Fruit fly (Drosophila melanogaster) whole organism, adult: ENCODE data around the gene CG14932.

Source experiments
- CG11617 ChIP-seq: fragments of 200-800 bp; sonication (Bioruptor generic); optimal IDR thresholded peaks from 2 replicates; lab custom pipeline; 2017; ENCODE audit warnings: mild to moderate bottlenecking, missing biosample characterization, missing genetic modification reagents, missing genetic modification characterization
- CG12768 ChIP-seq: fragments of 200-800 bp; sonication (Bioruptor generic); optimal IDR thresholded peaks from 2 replicates; lab custom pipeline; 2017; ENCODE audit warnings: missing biosample characterization, missing genetic modification characterization, mild to moderate bottlenecking, moderate library complexity, missing genetic modification reagents
- CG14711 ChIP-seq: fragments of 200-800 bp; sonication (Bioruptor generic); optimal IDR thresholded peaks from 2 replicates; lab custom pipeline; 2018; ENCODE audit warnings: missing biosample characterization, mild to moderate bottlenecking, missing genetic modification characterization, moderate library complexity
- CG1620 ChIP-seq: fragments of 200-800 bp; sonication (Bioruptor generic); optimal IDR thresholded peaks from 2 replicates; lab custom pipeline; 2016; ENCODE audit warnings: missing biosample characterization, missing genetic modification characterization
- CG33017 ChIP-seq: fragments of 200-800 bp; sonication (Bioruptor generic); optimal IDR thresholded peaks from 2 replicates; lab custom pipeline; 2018; ENCODE audit warnings: missing biosample characterization, mild to moderate bottlenecking, missing genetic modification characterization, moderate library complexity
- CG5204 ChIP-seq: fragments of 200-800 bp; sonication (Bioruptor generic); optimal IDR thresholded peaks from 2 replicates; lab custom pipeline; 2016; ENCODE audit warnings: missing biosample characterization, missing genetic modification characterization
- CG7045 ChIP-seq: fragments of 200-800 bp; sonication (Bioruptor generic); optimal IDR thresholded peaks from 2 replicates; lab custom pipeline; 2017; ENCODE audit warnings: missing biosample characterization, mild to moderate bottlenecking, missing genetic modification characterization
- CG7101 ChIP-seq: fragments of 200-800 bp; sonication (Bioruptor generic); optimal IDR thresholded peaks from 2 replicates; lab custom pipeline; 2018; ENCODE audit warnings: missing biosample characterization, mild to moderate bottlenecking, missing genetic modification characterization, moderate library complexity
- Clk ChIP-seq: fragments of 200-800 bp; sonication (Bioruptor generic); optimal IDR thresholded peaks from 2 replicates; lab custom pipeline; 2017; ENCODE audit warnings: missing biosample characterization, missing genetic modification characterization
- Crg-1 ChIP-seq: fragments of 200-800 bp; sonication (Bioruptor generic); optimal IDR thresholded peaks from 2 replicates; lab custom pipeline; 2016; ENCODE audit warnings: missing biosample characterization, missing genetic modification characterization
- Hr96 ChIP-seq: fragments of 200-800 bp; sonication (Bioruptor generic); optimal IDR thresholded peaks from 2 replicates; lab custom pipeline; 2016; ENCODE audit warnings: missing biosample characterization, missing genetic modification characterization
- Mnt ChIP-seq: fragments of 200-800 bp; sonication (Bioruptor generic); optimal IDR thresholded peaks from 2 replicates; lab custom pipeline; 2016; ENCODE audit warnings: missing biosample characterization, mild to moderate bottlenecking, missing genetic modification characterization
- bab1 ChIP-seq: fragments of 200-800 bp; sonication (Bioruptor generic); optimal IDR thresholded peaks from 3 replicates; lab custom pipeline; 2019; ENCODE audit warnings: missing biosample characterization, mild to moderate bottlenecking, missing genetic modification characterization, moderate library complexity
- cic ChIP-seq: fragments of 200-800 bp; sonication (Bioruptor generic); optimal IDR thresholded peaks from 2 replicates; lab custom pipeline; 2017; ENCODE audit warnings: missing biosample characterization, mild to moderate bottlenecking, missing genetic modification characterization, moderate library complexity
- cnc ChIP-seq, 2 experiments: fragments of >200 bp; optimal IDR thresholded peaks; 2 replicates each; lab custom pipeline; 2017
- kay ChIP-seq: fragments of 200-800 bp; sonication (Bioruptor generic); peaks from one replicate; lab custom pipeline; 2016; ENCODE audit warnings: missing biosample characterization, missing genetic modification characterization, borderline replicate concordance
- ovo ChIP-seq: fragments of 200-800 bp; sonication (Bioruptor generic); optimal IDR thresholded peaks from 2 replicates; lab custom pipeline; 2016; ENCODE audit warnings: missing biosample characterization, missing genetic modification characterization
- pad ChIP-seq: fragments of 200-800 bp; sonication (Bioruptor generic); optimal IDR thresholded peaks from 3 replicates; lab custom pipeline; 2017; ENCODE audit warnings: missing biosample characterization, missing genetic modification characterization, mild to moderate bottlenecking, moderate library complexity, missing genetic modification reagents
- tj ChIP-seq: fragments of 200-800 bp; sonication (Bioruptor generic); optimal IDR thresholded peaks from 3 replicates; lab custom pipeline; 2017; ENCODE audit warnings: missing biosample characterization, mild to moderate bottlenecking, missing genetic modification characterization, moderate library complexity
- toe ChIP-seq: fragments of 200-800 bp; sonication (Bioruptor generic); optimal IDR thresholded peaks from 2 replicates; lab custom pipeline; 2016; ENCODE audit warnings: missing biosample characterization, missing genetic modification characterization

CG14932 gene

DNA sequence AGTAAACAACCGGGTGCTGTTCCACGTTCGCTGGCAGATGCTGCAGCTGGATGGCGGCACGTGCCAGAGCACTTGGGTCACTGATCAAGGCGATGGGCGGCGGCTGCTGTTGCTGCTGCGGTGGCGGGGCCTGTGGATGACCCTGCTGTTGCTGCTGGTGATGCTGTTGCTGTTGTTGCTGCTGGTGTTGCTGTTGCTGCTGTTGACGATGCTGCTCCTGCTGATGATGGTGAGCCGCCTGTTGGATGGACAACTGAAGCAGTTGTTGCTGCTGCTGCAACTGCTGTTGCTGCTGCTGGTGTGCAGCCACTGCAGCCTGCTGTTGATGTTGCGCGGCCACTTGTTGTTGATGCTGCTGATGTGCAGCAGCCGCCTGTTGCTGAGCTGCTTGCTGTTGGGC is 7.4 kb downstream of the CG14932 start:
- no peak for TF ChIP-seq CG7045 (GFP tag; lab: Kevin White, UChicago)
- no peak for TF ChIP-seq Crg-1 (GFP tag; lab: Kevin White, UChicago)
- no peak for TF ChIP-seq ovo (GFP tag; lab: Kevin White, UChicago)
- TF ChIP-seq Clk (GFP tag; lab: Kevin White, UChicago) = no peak
- TF ChIP-seq tj (GFP tag; lab: Kevin White, UChicago) = no peak
- no peak for TF ChIP-seq CG11617 (GFP tag; lab: Kevin White, UChicago)
- TF ChIP-seq Mnt (GFP tag; lab: Kevin White, UChicago) = no peak

DNA sequence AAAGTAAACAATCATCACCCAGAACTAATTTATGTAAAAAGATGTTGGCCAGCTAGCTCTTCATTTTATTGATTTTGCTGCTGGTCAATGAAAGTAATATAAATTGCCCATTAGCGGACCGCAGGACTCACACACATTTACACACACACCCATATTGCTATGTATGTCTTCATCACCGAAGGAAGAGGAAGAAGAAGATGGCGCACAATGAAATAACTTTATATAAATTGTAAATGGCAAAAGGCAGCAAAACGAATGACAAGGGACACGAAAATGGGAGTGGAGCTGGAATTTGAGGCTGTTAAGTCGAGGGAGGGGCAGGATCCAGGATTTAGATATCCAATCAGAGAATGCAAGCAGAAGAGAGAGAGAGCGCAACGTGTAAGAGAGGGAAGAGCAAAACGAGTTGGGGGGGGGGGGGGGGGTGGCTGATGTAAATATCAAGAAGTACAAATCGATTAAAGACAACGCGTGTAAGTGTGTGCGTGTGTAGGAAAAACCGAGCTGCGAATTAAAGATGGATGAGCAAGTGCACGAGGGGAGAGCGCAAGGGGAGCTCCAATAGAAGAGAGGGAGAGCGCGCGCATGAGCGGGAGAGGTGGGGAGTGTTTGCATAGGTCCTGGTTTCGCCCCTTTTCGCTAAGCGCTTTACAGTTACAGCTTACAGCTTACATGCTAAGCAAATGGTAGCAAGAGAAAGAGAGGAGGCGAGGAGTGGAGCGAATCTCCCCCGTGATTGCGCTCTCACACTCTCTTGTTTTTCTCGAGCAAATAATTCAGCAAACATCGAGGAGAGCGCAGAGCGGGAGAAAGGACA is 14.7 kb downstream of the CG14932 start:
- TF ChIP-seq bab1 (GFP tag; lab: Kevin White, UChicago) (no peak), pad (GFP tag; lab: Kevin White, UChicago) (peak; percentile 93)

DNA sequence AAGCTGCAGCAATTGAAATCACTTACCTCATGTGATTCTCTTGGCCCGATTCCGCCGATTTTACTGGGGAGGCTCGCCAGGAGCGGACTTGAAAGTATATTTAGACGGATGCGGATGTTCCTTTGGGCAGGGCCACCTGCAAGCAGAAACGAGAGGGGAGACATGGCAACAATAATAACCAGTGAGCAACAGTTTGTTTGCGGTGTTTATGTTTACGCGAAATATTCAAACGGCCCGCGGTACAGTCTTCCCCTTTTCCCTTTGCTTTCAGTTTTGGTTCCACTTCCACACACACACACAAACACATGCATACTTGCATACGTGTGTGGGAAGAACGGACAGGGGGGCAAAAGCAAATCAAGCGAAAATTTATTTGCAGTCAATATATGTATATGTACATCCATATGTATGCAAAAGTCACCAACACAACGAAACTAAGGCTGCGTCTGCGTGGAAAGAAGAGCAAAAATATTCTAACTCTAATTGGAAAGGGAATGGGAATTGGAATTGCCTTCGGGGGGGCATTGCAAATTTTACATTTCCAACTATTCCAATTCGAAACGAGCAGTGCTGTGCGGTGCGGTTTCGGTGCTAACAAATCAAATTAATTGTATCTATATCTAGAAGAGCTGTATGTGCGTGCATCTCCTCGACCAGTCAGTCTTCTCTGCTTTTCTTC is 16.4 kb downstream of the CG14932 start:
- TF ChIP-seq Hr96 (GFP tag; lab: Kevin White, UChicago) (no peak), ovo (GFP tag; lab: Kevin White, UChicago) (no peak), Clk (GFP tag; lab: Kevin White, UChicago) (peak; percentile 14), cnc (optimal IDR thresholded peaks at IDR 0.05; lab: Kevin White, UChicago) (no peak), Mnt (GFP tag; lab: Kevin White, UChicago) (no peak), CG33017 (tag; lab: Kevin White, UChicago) (no peak), pad (GFP tag; lab: Kevin White, UChicago) (peak; percentile 81), CG5204 (peak; percentile 38)

dm6 chr2L:11806701-11807674 is 17.3 kb downstream of the CG14932 start:
- peak; percentile 54 for TF ChIP-seq tj (GFP tag; lab: Kevin White, UChicago)
- TF ChIP-seq CG11617 (GFP tag; lab: Kevin White, UChicago) = peak; percentile 9
- no peak for TF ChIP-seq cnc (optimal IDR thresholded peaks at IDR 0.05; lab: Kevin White, UChicago)
- TF ChIP-seq CG33017 (tag; lab: Kevin White, UChicago) = peak; percentile 69
- TF ChIP-seq kay (GFP tag; lab: Kevin White, UChicago) = no peak
- peak; percentile 84 for TF ChIP-seq CG12768 (GFP tag; lab: Kevin White, UChicago)
- TF ChIP-seq Hr96 (GFP tag; lab: Kevin White, UChicago) = peak; percentile 66
- peak; percentile 55 for TF ChIP-seq CG7045 (GFP tag; lab: Kevin White, UChicago)
- TF ChIP-seq pad (GFP tag; lab: Kevin White, UChicago) = peak; percentile 17
- TF ChIP-seq Mnt (GFP tag; lab: Kevin White, UChicago) = peak; percentile 78
- TF ChIP-seq CG5204 = no peak
- peak; percentile 23 for TF ChIP-seq toe (GFP tag; lab: Kevin White, UChicago)
- TF ChIP-seq Crg-1 (GFP tag; lab: Kevin White, UChicago) = no peak
- no peak for TF ChIP-seq CG1620 (GFP tag; lab: Kevin White, UChicago)
- TF ChIP-seq cic (GFP tag; lab: Kevin White, UChicago) = peak; percentile 93
- peak; percentile 17 for TF ChIP-seq Clk (GFP tag; lab: Kevin White, UChicago)
- peak; percentile 28 for TF ChIP-seq CG14711 (tag; lab: Kevin White, UChicago)
- peak; percentile 41 for TF ChIP-seq bab1 (GFP tag; lab: Kevin White, UChicago)
- TF ChIP-seq CG7101 = peak; percentile 30
- no peak for TF ChIP-seq ovo (GFP tag; lab: Kevin White, UChicago)

DNA sequence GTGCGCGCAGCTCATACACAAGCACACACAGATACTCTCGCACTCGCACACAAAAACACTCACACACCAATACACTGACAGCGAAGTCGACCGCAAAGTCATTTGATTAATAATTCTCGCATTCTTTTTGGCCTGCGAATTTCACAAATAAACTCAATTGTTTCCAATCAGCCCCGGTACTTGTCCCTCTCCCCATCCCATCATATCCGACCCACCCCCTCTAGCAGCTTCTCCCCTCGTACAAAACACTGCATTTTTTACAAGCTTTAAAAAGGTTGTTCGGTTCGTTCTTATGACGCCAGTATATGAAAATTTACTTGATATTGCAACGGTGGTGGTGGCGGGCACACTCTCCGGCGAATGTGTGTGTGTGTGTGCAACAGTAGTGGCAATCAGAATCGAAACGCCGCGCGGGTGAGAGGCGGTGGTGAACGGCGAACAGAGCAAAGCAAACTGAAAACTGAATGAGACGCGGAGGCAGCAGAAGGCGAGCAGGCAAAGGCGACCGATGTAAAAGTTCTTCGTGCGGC is 18.0 kb downstream of the CG14932 start:
- TF ChIP-seq Clk (GFP tag; lab: Kevin White, UChicago) (peak; percentile 35), toe (GFP tag; lab: Kevin White, UChicago) (no peak), CG7101 (peak; percentile 28), CG1620 (GFP tag; lab: Kevin White, UChicago) (no peak), CG11617 (GFP tag; lab: Kevin White, UChicago) (peak; percentile 23), tj (GFP tag; lab: Kevin White, UChicago) (peak; percentile 44), cic (GFP tag; lab: Kevin White, UChicago) (peak; percentile 96), CG14711 (tag; lab: Kevin White, UChicago) (peak; percentile 5), CG7045 (GFP tag; lab: Kevin White, UChicago) (no peak), CG12768 (GFP tag; lab: Kevin White, UChicago) (peak; percentile 49), Mnt (GFP tag; lab: Kevin White, UChicago) (peak; percentile 56), kay (GFP tag; lab: Kevin White, UChicago) (peak; percentile 15), pad (GFP tag; lab: Kevin White, UChicago) (peak; percentile 62), Hr96 (GFP tag; lab: Kevin White, UChicago) (peak; percentile 43), CG33017 (tag; lab: Kevin White, UChicago) (peak; percentile 15), CG5204 (no peak), ovo (GFP tag; lab: Kevin White, UChicago) (peak; percentile 49), Crg-1 (GFP tag; lab: Kevin White, UChicago) (no peak), bab1 (GFP tag; lab: Kevin White, UChicago) (peak; percentile 22), cnc (optimal IDR thresholded peaks at IDR 0.05; lab: Kevin White, UChicago) (no peak)
